Fruit fly (Drosophila melanogaster) whole organism, pupa: Measurements from ENCODE around the gene lmgA.

ENCODE experiments used
- CG15710 ChIP-seq: fragments of 200-800 bp; sonication (Bioruptor generic); optimal IDR thresholded peaks from 2 replicates; lab custom pipeline; 2018; ENCODE audit warnings: missing biosample characterization, mild to moderate bottlenecking, missing genetic modification characterization, moderate library complexity
- CG32121 ChIP-seq: fragments of 200-800 bp; sonication (Bioruptor generic); IDR thresholded peaks from 2 replicates; pipeline ENCODE4 v1.3.6; 2022; ENCODE audit warnings: missing biosample characterization, missing genetic modification characterization
- CG8301 ChIP-seq: fragments of 200-800 bp; sonication (Bioruptor generic); optimal IDR thresholded peaks from 2 replicates; lab custom pipeline; 2018; ENCODE audit warnings: missing biosample characterization, mild to moderate bottlenecking, missing genetic modification characterization
- CG9948 ChIP-seq: fragments of 200-800 bp; sonication (Bioruptor generic); optimal IDR thresholded peaks from 2 replicates; lab custom pipeline; 2018; ENCODE audit warnings: missing biosample characterization, mild to moderate bottlenecking, missing genetic modification characterization, moderate library complexity
- D1 ChIP-seq: fragments of 200-800 bp; sonication (Bioruptor generic); optimal IDR thresholded peaks from 2 replicates; lab custom pipeline; 2018; ENCODE audit warnings: missing biosample characterization, mild to moderate bottlenecking, missing genetic modification characterization, moderate library complexity
- EcR ChIP-seq: fragments of 200-800 bp; sonication (Bioruptor generic); optimal IDR thresholded peaks from 3 replicates; lab custom pipeline; 2019; ENCODE audit warnings: missing biosample characterization, missing genetic modification characterization, mild to moderate bottlenecking, moderate library complexity, missing genetic modification reagents
- Ets98B ChIP-seq: fragments of 200-800 bp; sonication (Bioruptor generic); IDR thresholded peaks from 2 replicates; pipeline ENCODE4 v1.3.6; 2022; ENCODE audit warnings: missing biosample characterization, missing genetic modification characterization
- Pif1A ChIP-seq: fragments of 200-800 bp; sonication (Bioruptor generic); optimal IDR thresholded peaks from 3 replicates; lab custom pipeline; 2016; ENCODE audit warnings: missing biosample characterization, missing genetic modification characterization
- Snoo ChIP-seq: fragments of 200-800 bp; sonication (Bioruptor generic); optimal IDR thresholded peaks from 3 replicates; lab custom pipeline; 2017; ENCODE audit warnings: missing biosample characterization, mild to moderate bottlenecking, missing genetic modification characterization, inconsistent platforms

- TF ChIP-seq Pif1A (no peak), EcR (GFP tag; lab: Kevin White, UChicago) (no peak), CG32121 (GFP tag; lab: Robert Waterston, UW) (no peak), Snoo (tag; lab: Kevin White, UChicago) (no peak), CG8301 (tag; lab: Kevin White, UChicago) (no peak), CG9948 (tag; lab: Kevin White, UChicago) (no peak), Ets98B (GFP tag; lab: Robert Waterston, UW) (no peak), CG15710 (tag; lab: Kevin White, UChicago) (no peak), D1 (tag; lab: Kevin White, UChicago) (no peak)
Observed at dm6 chr2L:8480825-8481224, 47.6 kb downstream of the lmgA start.
